Fruit fly (Drosophila melanogaster) whole organism, embryonic: ENCODE measurements around the gene Ret.

Experiments used
- ATbp ChIP-seq: fragments of 200-800 bp; sonication (Bioruptor generic); optimal IDR thresholded peaks from 2 replicates; lab custom pipeline; 2017; ENCODE audit warnings: missing biosample characterization, mild to moderate bottlenecking, missing genetic modification characterization, missing genetic modification reagents
- Antp ChIP-seq: fragments of 200-800 bp; sonication (Bioruptor generic); optimal IDR thresholded peaks from 3 replicates; lab custom pipeline; 2016; ENCODE audit warnings: missing biosample characterization, missing genetic modification characterization
- B-H2 ChIP-seq: fragments of 200-800 bp; sonication (Bioruptor generic); optimal IDR thresholded peaks from 2 replicates; lab custom pipeline; 2018; ENCODE audit warnings: missing biosample characterization, mild to moderate bottlenecking, missing genetic modification characterization
- CG10565 ChIP-seq: fragments of 200-800 bp; sonication (Bioruptor generic); optimal IDR thresholded peaks from 3 replicates; lab custom pipeline; 2016; ENCODE audit warnings: missing biosample characterization, mild to moderate bottlenecking, missing genetic modification characterization
- CG11723 ChIP-seq: fragments of 200-800 bp; sonication (Bioruptor generic); optimal IDR thresholded peaks from 2 replicates; lab custom pipeline; 2017; ENCODE audit warnings: missing biosample characterization, mild to moderate bottlenecking, missing genetic modification characterization
- CG13287 ChIP-seq: fragments of 200-800 bp; sonication (Bioruptor generic); IDR thresholded peaks from 2 replicates; pipeline ENCODE4 v1.3.6; 2022; ENCODE audit warnings: missing biosample characterization, missing genetic modification characterization; ENCODE audit not compliant: partially characterized antibody
- CG13894 ChIP-seq: fragments of 200-800 bp; sonication (Bioruptor generic); optimal IDR thresholded peaks from 3 replicates; lab custom pipeline; 2018; ENCODE audit warnings: missing biosample characterization, mild to moderate bottlenecking, missing genetic modification characterization, moderate library complexity
- CG15514 ChIP-seq: fragments of 200-800 bp; sonication (Bioruptor generic); optimal IDR thresholded peaks from 3 replicates; lab custom pipeline; 2017; ENCODE audit warnings: missing biosample characterization, missing genetic modification characterization, mild to moderate bottlenecking, moderate library complexity, missing genetic modification reagents
- CG15601 ChIP-seq: fragments of 200-800 bp; sonication (Bioruptor generic); optimal IDR thresholded peaks from 3 replicates; lab custom pipeline; 2019; ENCODE audit warnings: missing biosample characterization, mild to moderate bottlenecking, missing genetic modification characterization, moderate library complexity
- CG17385 ChIP-seq: fragments of 200-800 bp; sonication (Bioruptor generic); optimal IDR thresholded peaks from 3 replicates; lab custom pipeline; 2018; ENCODE audit warnings: missing biosample characterization, mild to moderate bottlenecking, missing genetic modification characterization
- CG17802 ChIP-seq: fragments of 200-800 bp; sonication (Bioruptor generic); optimal IDR thresholded peaks from 2 replicates; lab custom pipeline; 2018; ENCODE audit warnings: missing biosample characterization, mild to moderate bottlenecking, missing genetic modification characterization, moderate library complexity
- CG18011 ChIP-seq: fragments of 200-800 bp; sonication (Bioruptor generic); optimal IDR thresholded peaks from 2 replicates; lab custom pipeline; 2017; ENCODE audit warnings: missing biosample characterization, missing genetic modification characterization, mild to moderate bottlenecking, moderate library complexity, missing genotype
- CG2120 ChIP-seq: fragments of 200-800 bp; sonication (Bioruptor generic); optimal IDR thresholded peaks from 3 replicates; lab custom pipeline; 2016; ENCODE audit warnings: missing biosample characterization, missing genetic modification characterization
- CG2678 ChIP-seq: fragments of 200-800 bp; sonication (Bioruptor generic); optimal IDR thresholded peaks from 3 replicates; lab custom pipeline; 2019; ENCODE audit warnings: missing biosample characterization, mild to moderate bottlenecking, missing genetic modification characterization, moderate library complexity
- CG31388 ChIP-seq: fragments of 200-800 bp; sonication (Bioruptor generic); optimal IDR thresholded peaks from 2 replicates; lab custom pipeline; 2016; ENCODE audit warnings: missing biosample characterization, missing genetic modification characterization
- CG34376 ChIP-seq: fragments of 200-800 bp; sonication (Bioruptor generic); optimal IDR thresholded peaks from 2 replicates; lab custom pipeline; 2018; ENCODE audit warnings: missing biosample characterization, mild to moderate bottlenecking, missing genetic modification characterization
- CG3838 ChIP-seq: fragments of 200-800 bp; sonication (Bioruptor generic); optimal IDR thresholded peaks from 3 replicates; lab custom pipeline; 2016; ENCODE audit warnings: missing biosample characterization, missing genetic modification characterization
- CG3847 ChIP-seq: fragments of 200-800 bp; sonication (Bioruptor generic); IDR thresholded peaks from 2 replicates; pipeline ENCODE4 v1.3.6; 2022; ENCODE audit warnings: missing biosample characterization, missing genetic modification characterization
- CG42726 ChIP-seq: fragments of 200-800 bp; sonication (Bioruptor generic); IDR thresholded peaks from 2 replicates; pipeline ENCODE4 v1.3.6; 2022; ENCODE audit warnings: missing biosample characterization, missing genetic modification characterization; ENCODE audit not compliant: partially characterized antibody
- CG4730 ChIP-seq: fragments of 200-800 bp; sonication (Bioruptor generic); IDR thresholded peaks from 2 replicates; pipeline ENCODE4 v1.3.6; 2022; ENCODE audit warnings: missing biosample characterization, missing genetic modification characterization
- CG6683 ChIP-seq: fragments of 200-800 bp; sonication (Bioruptor generic); optimal IDR thresholded peaks from 2 replicates; lab custom pipeline; 2017; ENCODE audit warnings: missing biosample characterization, mild to moderate bottlenecking, missing genetic modification characterization, missing genetic modification reagents
- CG7786 ChIP-seq: fragments of 200-800 bp; sonication (Bioruptor generic); optimal IDR thresholded peaks from 2 replicates; lab custom pipeline; 2016; ENCODE audit warnings: missing biosample characterization, missing genetic modification characterization
- CG9727 ChIP-seq: fragments of 200-800 bp; sonication (Bioruptor generic); optimal IDR thresholded peaks from 3 replicates; lab custom pipeline; 2017; ENCODE audit warnings: missing biosample characterization, mild to moderate bottlenecking, missing genetic modification characterization
- CG9932 ChIP-seq: fragments of 200-800 bp; sonication (Bioruptor generic); IDR thresholded peaks from 2 replicates; pipeline ENCODE4 v1.3.6; 2022; ENCODE audit warnings: missing biosample characterization, missing genetic modification characterization
- CoRest ChIP-seq: fragments of 200-800 bp; sonication (Bioruptor generic); optimal IDR thresholded peaks from 3 replicates; lab custom pipeline; 2018; ENCODE audit warnings: missing biosample characterization, mild to moderate bottlenecking, missing genetic modification characterization, moderate library complexity
- D19A ChIP-seq: fragments of 200-800 bp; optimal IDR thresholded peaks from 3 replicates; lab custom pipeline; 2019; ENCODE audit warnings: missing biosample characterization, mild to moderate bottlenecking, missing genetic modification characterization, moderate library complexity
- Deaf1 ChIP-seq: fragments of 200-800 bp; optimal IDR thresholded peaks from 3 replicates; lab custom pipeline; 2019; ENCODE audit warnings: missing biosample characterization, mild to moderate bottlenecking, missing genetic modification characterization, moderate library complexity
- E2f1 ChIP-seq: fragments of 200-800 bp; sonication (Bioruptor generic); IDR thresholded peaks from 2 replicates; pipeline ENCODE4 v1.3.6; 2022; ENCODE audit warnings: missing biosample characterization, missing genetic modification characterization
- HmgZ ChIP-seq: fragments of 200-800 bp; sonication (Bioruptor generic); optimal IDR thresholded peaks from 2 replicates; lab custom pipeline; 2018; ENCODE audit warnings: missing biosample characterization, mild to moderate bottlenecking, missing genetic modification characterization
- Lpt ChIP-seq: fragments of >200 bp; optimal IDR thresholded peaks from 2 replicates; lab custom pipeline; 2018; ENCODE audit warnings: missing biosample characterization, missing genetic modification characterization
- Med ChIP-seq: fragments of 200-800 bp; sonication (Bioruptor generic); peaks from one replicate; lab custom pipeline; 2016; ENCODE audit warnings: missing biosample characterization, missing genetic modification characterization, mild to moderate bottlenecking, inconsistent platforms, moderate library complexity
- Myb ChIP-seq: fragments of 200-800 bp; sonication (Bioruptor generic); optimal IDR thresholded peaks from 2 replicates; lab custom pipeline; 2016; ENCODE audit warnings: missing biosample characterization, missing genetic modification characterization
- PHDP ChIP-seq: fragments of 200-800 bp; sonication (Bioruptor generic); optimal IDR thresholded peaks from 3 replicates; lab custom pipeline; 2018; ENCODE audit warnings: missing biosample characterization, mild to moderate bottlenecking, missing genetic modification characterization, moderate library complexity
- Sox102F ChIP-seq: fragments of 200-800 bp; sonication (Bioruptor generic); optimal IDR thresholded peaks from 2 replicates; lab custom pipeline; 2018; ENCODE audit warnings: missing biosample characterization, mild to moderate bottlenecking, missing genetic modification characterization, moderate library complexity
- ara ChIP-seq: fragments of 200-800 bp; sonication (Bioruptor generic); IDR thresholded peaks from 2 replicates; pipeline ENCODE4 v1.3.6; 2022; ENCODE audit warnings: missing biosample characterization, missing genetic modification characterization
- bowl ChIP-seq: fragments of 200-800 bp; sonication (Bioruptor generic); IDR thresholded peaks from 2 replicates; pipeline ENCODE4 v1.3.6; 2022; ENCODE audit warnings: missing biosample characterization, missing genetic modification characterization
- cg ChIP-seq: fragments of 200-800 bp; sonication (Bioruptor generic); optimal IDR thresholded peaks from 3 replicates; lab custom pipeline; 2019; ENCODE audit warnings: missing biosample characterization, mild to moderate bottlenecking, missing genetic modification characterization, moderate library complexity
- crc ChIP-seq: fragments of 200-800 bp; sonication (Bioruptor generic); optimal IDR thresholded peaks from 2 replicates; lab custom pipeline; 2016; ENCODE audit warnings: missing biosample characterization, missing genetic modification characterization
- dati ChIP-seq: fragments of 200-800 bp; sonication (Bioruptor generic); IDR thresholded peaks from 2 replicates; pipeline ENCODE4 v1.3.6; 2022; ENCODE audit warnings: missing biosample characterization, missing genetic modification characterization
- fd64A ChIP-seq: fragments of 200-800 bp; sonication (Bioruptor generic); optimal IDR thresholded peaks from 3 replicates; lab custom pipeline; 2018; ENCODE audit warnings: missing biosample characterization, mild to moderate bottlenecking, missing genetic modification characterization
- klu ChIP-seq: fragments of 200-800 bp; sonication (Bioruptor generic); IDR thresholded peaks from 2 replicates; pipeline ENCODE4 v1.3.6; 2022; ENCODE audit warnings: missing biosample characterization, missing genetic modification characterization
- luna ChIP-seq: fragments of 200-800 bp; sonication (Bioruptor generic); optimal IDR thresholded peaks from 2 replicates; lab custom pipeline; 2016; ENCODE audit warnings: missing biosample characterization, missing genetic modification characterization
- phol ChIP-seq: fragments of 200-800 bp; sonication (Bioruptor generic); optimal IDR thresholded peaks from 3 replicates; lab custom pipeline; 2018; ENCODE audit warnings: missing biosample characterization, mild to moderate bottlenecking, missing genetic modification characterization, moderate library complexity
- pros ChIP-seq: fragments of 200-800 bp; sonication (Bioruptor generic); optimal IDR thresholded peaks from 3 replicates; lab custom pipeline; 2019; ENCODE audit warnings: missing biosample characterization, mild to moderate bottlenecking, missing genetic modification characterization, moderate library complexity
- ro ChIP-seq: fragments of 200-800 bp; sonication (Bioruptor generic); IDR thresholded peaks from 2 replicates; pipeline ENCODE4 v1.3.6; 2022; ENCODE audit warnings: missing biosample characterization, missing genetic modification characterization
- sima ChIP-seq: fragments of 200-800 bp; sonication (Bioruptor generic); optimal IDR thresholded peaks from 2 replicates; lab custom pipeline; 2016; ENCODE audit warnings: missing biosample characterization, missing genetic modification characterization
- sug ChIP-seq: fragments of 200-800 bp; optimal IDR thresholded peaks from 2 replicates; lab custom pipeline; 2019; ENCODE audit warnings: missing biosample characterization, mild to moderate bottlenecking, missing genetic modification characterization, moderate library complexity
- trem ChIP-seq: fragments of 200-800 bp; optimal IDR thresholded peaks from 3 replicates; lab custom pipeline; 2019; ENCODE audit warnings: missing biosample characterization, mild to moderate bottlenecking, missing genetic modification characterization, moderate library complexity
- trh ChIP-seq: fragments of 200-800 bp; sonication (Bioruptor generic); optimal IDR thresholded peaks from 2 replicates; lab custom pipeline; 2016; ENCODE audit warnings: missing biosample characterization, missing genetic modification characterization
- wor ChIP-seq: fragments of 200-800 bp; sonication (Bioruptor generic); IDR thresholded peaks from 2 replicates; pipeline ENCODE4 v1.3.6; 2022; ENCODE audit warnings: missing biosample characterization, missing genetic modification characterization
- zfh2 ChIP-seq: fragments of 200-800 bp; sonication (Bioruptor generic); optimal IDR thresholded peaks from 2 replicates; lab custom pipeline; 2016; ENCODE audit warnings: missing biosample characterization, missing genetic modification characterization

The Ret gene

dm6 chr2L:21166422-21166821 lies 32.1 kb downstream of the Ret start (continued):
- TF ChIP-seq crc (no peak), Lpt (GFP tag; lab: Kevin White, UChicago) (no peak), luna (GFP tag; lab: Kevin White, UChicago) (no peak), Deaf1 (no peak), CG42726 (no peak), CG15514 (peak; percentile 55), D19A (tag; lab: Kevin White, UChicago) (no peak), Antp (GFP tag; lab: Kevin White, UChicago) (no peak), phol (tag; lab: Kevin White, UChicago) (peak; percentile 10), CG18011 (GFP tag; lab: Kevin White, UChicago) (no peak), CG15601 (tag; lab: Kevin White, UChicago) (no peak), Myb (GFP tag; lab: Kevin White, UChicago) (peak; percentile 87), trh (GFP tag; lab: Kevin White, UChicago) (no peak), CG6683 (GFP tag; lab: Kevin White, UChicago) (no peak), bowl (GFP tag; lab: Robert Waterston, UW) (no peak), klu (GFP tag; lab: Robert Waterston, UW) (no peak), CG34376 (GFP tag; lab: Kevin White, UChicago) (no peak), CG7786 (no peak), CG3838 (GFP tag; lab: Kevin White, UChicago) (no peak), CG2120 (GFP tag; lab: Kevin White, UChicago) (peak; percentile 8), ara (no peak), PHDP (tag; lab: Kevin White, UChicago) (no peak), CoRest (tag; lab: Kevin White, UChicago) (peak; percentile 22), CG13894 (tag; lab: Kevin White, UChicago) (no peak), CG17802 (no peak), CG11723 (GFP tag; lab: Kevin White, UChicago) (no peak), CG10565 (no peak), cg (GFP tag; lab: Kevin White, UChicago) (no peak), zfh2 (GFP tag; lab: Kevin White, UChicago) (peak; percentile 31), CG13287 (peak; percentile 22; the same call in 1 of the 2 replicates), Sox102F (GFP tag; lab: Kevin White, UChicago) (no peak), CG31388 (GFP tag; lab: Kevin White, UChicago) (no peak), sug (peak; percentile 42), ro (GFP tag; lab: Robert Waterston, UW) (no peak), HmgZ (tag; lab: Kevin White, UChicago) (peak; percentile 44), fd64A (no peak), wor (GFP tag; lab: Robert Waterston, UW) (no peak), dati (GFP tag; lab: Robert Waterston, UW) (no peak), CG2678 (tag; lab: Kevin White, UChicago) (no peak), E2f1 (no peak), CG3847 (peak; percentile 24; the same call in 1 of the 2 replicates), ATbp (GFP tag; lab: Kevin White, UChicago) (no peak), CG17385 (GFP tag; lab: Kevin White, UChicago) (peak; percentile 1), CG9727 (no peak), CG9932 (GFP tag; lab: Robert Waterston, UW) (0 out of 2 replicates have a peak, but pooled peaks have one; percentile 8), trem (tag; lab: Kevin White, UChicago) (peak; percentile 16), pros (GFP tag; lab: Kevin White, UChicago) (no peak), Med (GFP tag; lab: Kevin White, UChicago) (peak; percentile 84), CG4730 (GFP tag; lab: Robert Waterston, UW) (no peak), B-H2 (GFP tag; lab: Kevin White, UChicago) (peak; percentile 15), sima (GFP tag; lab: Kevin White, UChicago) (no peak)
